Worm (Caenorhabditis elegans): ENCODE measurements around the gene col-2.

- no peak for TF ChIP-seq ceh-28 (tag; optimal IDR thresholded peaks at IDR 0.05)
- no peak for TF ChIP-seq lin-15B (tag; optimal IDR thresholded peaks at IDR 0.05)
- TF ChIP-seq pha-4 (tag; optimal IDR thresholded peaks at IDR 0.05): no peak
- no peak for TF ChIP-seq fos-1 (tag; optimal IDR thresholded peaks at IDR 0.05)
- TF ChIP-seq nhr-12 (tag; optimal IDR thresholded peaks at IDR 0.05): no peak
- no peak for TF ChIP-seq elt-1 (tag; optimal IDR thresholded peaks at IDR 0.05)
- no peak for TF ChIP-seq nhr-77 (tag; optimal IDR thresholded peaks at IDR 0.05)
- no peak for TF ChIP-seq unc-62 (GFP tag; optimal IDR thresholded peaks at IDR 0.05)
- TF ChIP-seq ama-1 (optimal IDR thresholded peaks at IDR 0.05): no peak
- TF ChIP-seq tbx-2 (tag; optimal IDR thresholded peaks at IDR 0.05): no peak
- no peak for TF ChIP-seq nhr-28 (tag; optimal IDR thresholded peaks at IDR 0.05)
These were observed 37.0 kb downstream of the col-2 start for ce11 chrIV:10048268-10048667.

Data from whole organism, L3 larva.